Fruit fly (Drosophila melanogaster): Measurements from ENCODE around the gene Unc-76.
A peak's percentile ranks its signal among the peaks of the same experiment; 100 is the strongest.

The Unc-76 gene

DNA sequence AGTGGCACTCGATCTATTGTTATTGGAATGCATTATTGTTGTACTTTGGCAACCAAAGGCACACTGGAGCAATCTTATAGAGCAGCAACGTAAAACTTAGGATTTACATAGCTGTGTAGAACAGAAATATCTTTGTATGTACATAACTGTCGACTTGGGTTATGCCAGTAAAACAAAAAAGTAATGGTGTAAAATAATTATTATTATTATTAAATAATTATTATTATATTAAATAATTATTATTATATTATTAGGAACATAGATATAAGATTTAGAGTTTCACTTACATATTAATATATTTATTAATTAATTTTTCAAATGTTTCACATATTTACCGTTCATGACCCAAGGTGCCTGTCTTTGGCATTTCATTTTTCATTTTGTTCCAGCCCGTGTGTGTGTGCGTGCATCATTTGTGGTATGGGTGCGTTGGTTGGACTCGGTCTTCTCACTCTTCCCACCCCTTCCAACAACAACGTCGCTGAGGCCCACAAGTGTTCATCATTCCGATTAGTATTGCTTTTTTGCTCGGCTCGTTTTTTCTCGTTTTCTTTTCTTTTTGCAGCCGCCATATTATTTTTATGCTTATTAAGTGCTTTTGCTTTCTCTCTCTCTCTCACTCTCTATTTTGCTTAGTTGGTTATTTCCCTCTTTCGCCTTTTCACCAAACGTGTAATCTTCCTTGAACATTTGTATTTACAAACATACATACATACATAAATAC is 43.7 kb downstream of the Unc-76 start (continued):
- TF ChIP-seq H2.0 (GFP tag; IDR thresholded peaks at IDR 0.05) (peak; percentile 85), ems (GFP tag; optimal IDR thresholded peaks at IDR 0.05) (peak; percentile 84), CG1233 (GFP tag; optimal IDR thresholded peaks at IDR 0.05) (peak; percentile 98), tll (GFP tag; optimal IDR thresholded peaks at IDR 0.05) (peak in 1 of 2 experiments; percentile 22), CG12299 (tag; optimal IDR thresholded peaks at IDR 0.05) (peak; percentile 94), CG16863 (GFP tag; optimal IDR thresholded peaks at IDR 0.05) (peak; percentile 84), CG3281 (GFP tag; optimal IDR thresholded peaks at IDR 0.05) (peak; percentile 99), CG13624 (GFP tag; optimal IDR thresholded peaks at IDR 0.05) (peak; percentile 54), CG1529 (GFP tag; optimal IDR thresholded peaks at IDR 0.05) (peak; percentile 91), NfI (GFP tag; optimal IDR thresholded peaks at IDR 0.05) (peak; percentile 98), CG18764 (GFP tag; optimal IDR thresholded peaks at IDR 0.05) (peak; percentile 92), grau (tag; optimal IDR thresholded peaks at IDR 0.05) (peak; percentile 98), CG14965 (GFP tag; optimal IDR thresholded peaks at IDR 0.05; ENCODE audit: borderline replicate concordance) (peak; percentile 15), Med (GFP tag) (peak; percentile 90), HLH3B (GFP tag; IDR thresholded peaks at IDR 0.05) (peak; percentile 86), CG8290 (GFP tag; optimal IDR thresholded peaks at IDR 0.05) (peak; percentile 93), CG8290 (tag; optimal IDR thresholded peaks at IDR 0.05) (peak; percentile 32 to 92), cwo (GFP tag; optimal IDR thresholded peaks at IDR 0.05) (peak; percentile 96), stwl (tag; optimal IDR thresholded peaks at IDR 0.05) (peak; percentile 62), Myb (GFP tag; optimal IDR thresholded peaks at IDR 0.05) (peak; percentile 48), sob (GFP tag; IDR thresholded peaks at IDR 0.05) (peak; percentile 89), schlank (tag; optimal IDR thresholded peaks at IDR 0.05) (peak; percentile 89), YL-1 (GFP tag; optimal IDR thresholded peaks at IDR 0.05) (peak; percentile 94), Gsc (GFP tag; IDR thresholded peaks at IDR 0.05) (peak; percentile 85), ara (GFP tag; IDR thresholded peaks at IDR 0.05) (peak; percentile 90), Hmx (GFP tag; optimal IDR thresholded peaks at IDR 0.05) (peak; percentile 22), bigmax (GFP tag; optimal IDR thresholded peaks at IDR 0.05) (peak; percentile 41), CG9797 (GFP tag; optimal IDR thresholded peaks at IDR 0.05) (no peak), ewg (GFP tag; optimal IDR thresholded peaks at IDR 0.05) (peak; percentile 94), Dref (GFP tag; IDR thresholded peaks at IDR 0.05) (peak; percentile 36; the same call in 1 of the 2 replicates), klu (GFP tag; IDR thresholded peaks at IDR 0.05) (peak; percentile 91), Opbp (GFP tag; IDR thresholded peaks at IDR 0.05; ENCODE audit: partially characterized antibody) (no peak), h (optimal IDR thresholded peaks at IDR 0.05) (no peak), Ptx1 (GFP tag; IDR thresholded peaks at IDR 0.05) (peak; percentile 95), CG2129 (GFP tag; IDR thresholded peaks at IDR 0.05; ENCODE audit: partially characterized antibody) (no peak), run (tag; optimal IDR thresholded peaks at IDR 0.05) (peak; percentile 95), dysf (GFP tag; IDR thresholded peaks at IDR 0.05) (peak; percentile 96), Kr (GFP tag; optimal IDR thresholded peaks at IDR 0.05) (peak; percentile 90), z (GFP tag; IDR thresholded peaks at IDR 0.05) (no peak), zfh1 (GFP tag; IDR thresholded peaks at IDR 0.05) (peak; percentile 92), GATAe (GFP tag; conservative IDR thresholded peaks at IDR 0.05) (0 out of 2 replicates have a peak, but pooled peaks have one; percentile 13), CG11695 (GFP tag; IDR thresholded peaks at IDR 0.05) (peak; percentile 96), caup (GFP tag; optimal IDR thresholded peaks at IDR 0.05; ENCODE audit: severe bottlenecking) (peak; percentile 96), CG5180 (GFP tag; optimal IDR thresholded peaks at IDR 0.05) (peak; percentile 88), CG17328 (GFP tag; IDR thresholded peaks at IDR 0.05) (peak; percentile 90), abd-A (tag; optimal IDR thresholded peaks at IDR 0.05) (peak; percentile 85), CG13287 (GFP tag; IDR thresholded peaks at IDR 0.05; ENCODE audit: partially characterized antibody) (no peak), Gug (GFP tag; IDR thresholded peaks at IDR 0.05) (peak; percentile 94), ATbp (GFP tag; optimal IDR thresholded peaks at IDR 0.05) (peak; percentile 95)
